Worm (Caenorhabditis elegans) whole organism, early embryonic: ENCODE results near the gene srj-5.

Source experiments
- B0310.2 ChIP-seq: sonication (generic microtip); optimal IDR thresholded peaks from 2 replicates; lab custom pipeline; 2016; ENCODE audit warnings: mild to moderate bottlenecking, missing genetic modification characterization, missing compliant biosample characterization
- F13C5.2 ChIP-seq: sonication (generic microtip); optimal IDR thresholded peaks from 2 replicates; lab custom pipeline; 2017; ENCODE audit warnings: mild to moderate bottlenecking, missing genetic modification characterization, inconsistent platforms, missing compliant biosample characterization
- ama-1 ChIP-seq: fragments of 150-350 bp; optimal IDR thresholded peaks from 2 replicates; lab custom pipeline; 2014
- ceh-36 ChIP-seq: sonication (generic microtip); optimal IDR thresholded peaks from 2 replicates; lab custom pipeline; 2016; ENCODE audit warnings: missing genetic modification characterization, inconsistent platforms, missing compliant biosample characterization
- hmg-4 ChIP-seq: fragments of 200-800 bp; sonication (Bioruptor generic); optimal IDR thresholded peaks from 2 replicates; lab custom pipeline; 2018; ENCODE audit warnings: mild to moderate bottlenecking, missing genetic modification characterization, missing compliant biosample characterization
- hnd-1 ChIP-seq: sonication (generic microtip); optimal IDR thresholded peaks from 2 replicates; lab custom pipeline; 2016; ENCODE audit warnings: missing genetic modification characterization, missing compliant biosample characterization
- pes-1 ChIP-seq: fragments of 200-800 bp; sonication (Bioruptor generic); IDR thresholded peaks from 2 replicates; pipeline ENCODE4 v1.3.6; 2022; ENCODE audit warnings: missing genetic modification reagents, missing genetic modification characterization, missing compliant biosample characterization
- scrt-1 ChIP-seq: fragments of 200-800 bp; sonication (Bioruptor generic); IDR thresholded peaks from 2 replicates; pipeline ENCODE4 v1.3.6; 2022; ENCODE audit warnings: missing genetic modification characterization, missing compliant biosample characterization
- tra-4 ChIP-seq: sonication (generic microtip); optimal IDR thresholded peaks from 2 replicates; lab custom pipeline; 2017; ENCODE audit warnings: missing genetic modification characterization, missing compliant biosample characterization

- TF ChIP-seq tra-4 (no peak), F13C5.2 (tag; lab: Kevin White, UChicago) (no peak), hmg-4 (GFP tag; lab: Kevin White, UChicago) (no peak), ama-1 (lab: Kevin White, UChicago) (no peak), scrt-1 (GFP tag; lab: Robert Waterston, UW) (no peak), B0310.2 (tag; lab: Kevin White, UChicago) (no peak), hnd-1 (tag; lab: Kevin White, UChicago) (no peak), ceh-36 (tag; lab: Kevin White, UChicago) (no peak), pes-1 (GFP tag; lab: Robert Waterston, UW) (no peak)
These were observed 23.2 kb upstream of the srj-5 start for ce11 chrV:676090-676489.
